Fruit fly (Drosophila melanogaster) Kc167 (cell line): ENCODE results near the gene mbo.

Experiments
- Myc ChIP-seq: fragments of >200 bp; optimal IDR thresholded peaks from 2 replicates; lab custom pipeline; 2017; ENCODE audit warnings: missing external identifiers
- Sin3A ChIP-seq: fragments of >200 bp; optimal IDR thresholded peaks from 2 replicates; lab custom pipeline; 2018; ENCODE audit warnings: missing external identifiers
- h ChIP-seq: fragments of >200 bp; optimal IDR thresholded peaks from 3 replicates; lab custom pipeline; 2018; ENCODE audit warnings: missing external identifiers
- insv ChIP-seq: fragments of >200 bp; optimal IDR thresholded peaks from 3 replicates; lab custom pipeline; 2018; ENCODE audit warnings: missing external identifiers
- psq ChIP-seq: fragments of >200 bp; optimal IDR thresholded peaks from 2 replicates; lab custom pipeline; 2017; ENCODE audit warnings: missing external identifiers
- ttk ChIP-seq: sonication (Bioruptor generic); optimal IDR thresholded peaks from 2 replicates; lab custom pipeline; 2017; ENCODE audit warnings: missing external identifiers

DNA sequence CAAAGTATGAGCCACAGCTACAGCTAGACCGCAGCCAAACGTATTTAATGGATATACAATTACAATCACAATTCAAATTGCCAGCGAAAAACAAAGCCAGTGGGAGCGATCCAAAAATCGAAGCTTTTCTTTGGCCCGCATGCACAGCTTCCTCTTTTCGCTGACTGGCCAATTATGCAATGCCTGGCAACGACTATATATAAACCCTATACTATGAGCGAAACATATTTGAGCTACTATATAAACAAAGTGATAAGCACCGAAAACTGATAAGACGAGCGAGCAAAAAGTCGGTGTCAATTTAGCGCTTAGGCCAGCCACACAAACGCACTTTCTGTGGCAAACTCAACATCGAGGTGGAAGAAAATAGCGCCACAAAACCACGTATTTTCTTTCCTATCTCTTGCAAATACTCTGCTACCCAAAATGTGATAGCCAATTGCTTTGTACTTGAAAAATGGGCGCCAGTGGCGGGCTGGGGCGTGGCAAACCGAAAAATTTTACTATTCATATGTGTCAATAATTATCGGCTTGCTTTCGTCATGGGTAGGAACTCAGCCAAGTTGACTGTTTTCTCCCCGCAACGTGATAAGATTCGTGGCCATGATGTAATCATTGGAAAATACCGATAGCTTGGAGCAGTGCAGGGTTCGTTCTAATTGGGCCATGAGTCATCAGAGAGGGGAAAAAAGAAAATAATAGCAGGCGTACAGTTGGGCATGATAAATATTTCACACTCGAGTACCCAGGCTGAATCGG lies 20.9 kb upstream of the mbo start:
- TF ChIP-seq Sin3A (lab: Kevin White, UChicago) = no peak
- no peak for TF ChIP-seq psq (lab: Kevin White, UChicago)
- TF ChIP-seq h (lab: Kevin White, UChicago) = no peak
- no peak for TF ChIP-seq ttk (lab: Kevin White, UChicago)
- no peak for TF ChIP-seq Myc (lab: Kevin White, UChicago)
- TF ChIP-seq insv (lab: Kevin White, UChicago) = no peak
